Worm (Caenorhabditis elegans): ENCODE data around the gene sul-1.

The sul-1 gene

DNA sequence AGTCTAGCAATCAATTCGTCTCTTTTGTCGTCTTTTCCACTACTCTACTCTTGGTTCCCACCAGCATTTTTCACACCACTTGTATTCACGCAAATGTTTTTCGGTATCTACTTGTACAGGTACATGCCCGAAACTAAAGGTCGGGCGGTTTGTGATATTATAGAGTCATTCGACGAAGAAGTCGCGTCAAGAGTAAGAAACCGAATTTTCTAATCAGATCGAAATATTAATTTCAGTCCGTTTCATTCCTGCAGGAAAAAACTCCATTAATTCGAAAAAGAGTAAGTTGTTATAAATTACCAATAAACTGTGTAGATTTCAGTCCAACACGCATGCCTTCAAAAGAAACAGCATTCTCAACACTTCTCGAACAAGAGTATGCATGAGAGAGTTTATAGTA, 21.2 kb upstream of the sul-1 start:
- TF ChIP-seq mdl-1 (tag; optimal IDR thresholded peaks at IDR 0.05) = no peak

DNA sequence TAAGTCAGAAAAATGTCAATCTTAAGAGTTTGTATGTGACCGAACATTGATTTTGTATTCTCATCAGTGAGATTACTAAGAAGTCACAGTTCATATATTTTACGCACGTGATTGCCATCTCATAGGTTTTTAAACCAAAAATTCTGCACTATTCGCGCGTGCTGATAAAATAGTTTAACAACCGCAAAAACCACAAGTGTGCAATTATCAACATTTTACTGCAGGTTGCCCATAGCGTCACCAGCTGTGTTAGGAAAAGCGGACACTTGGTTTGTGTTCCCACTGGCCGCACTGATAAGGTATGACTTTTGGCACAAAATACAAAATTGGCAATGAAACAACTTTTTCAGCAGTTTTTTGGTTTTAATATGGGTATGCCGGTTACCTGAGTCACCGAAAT, 19.4 kb upstream of the sul-1 start:
- TF ChIP-seq sma-3 (GFP tag; optimal IDR thresholded peaks at IDR 0.05) = peak; percentile 18
- no peak for TF ChIP-seq mbf-1 (tag; optimal IDR thresholded peaks at IDR 0.05)
- no peak for TF ChIP-seq nhr-11 (tag; optimal IDR thresholded peaks at IDR 0.05)
- TF ChIP-seq ztf-11 (tag; optimal IDR thresholded peaks at IDR 0.05) = no peak
- TF ChIP-seq Y55F3AM.14 (GFP tag; optimal IDR thresholded peaks at IDR 0.05) = no peak
- no peak for TF ChIP-seq snpc-4 (tag; optimal IDR thresholded peaks at IDR 0.05)
- peak; percentile 50 for TF ChIP-seq gmeb-1 (tag; optimal IDR thresholded peaks at IDR 0.05)
- TF ChIP-seq R02D3.7 (tag; optimal IDR thresholded peaks at IDR 0.05) = no peak
- TF ChIP-seq ztf-4 (tag; optimal IDR thresholded peaks at IDR 0.05) = no peak
- TF ChIP-seq elt-3 (tag; optimal IDR thresholded peaks at IDR 0.05) = no peak
- TF ChIP-seq lin-13 (GFP tag; optimal IDR thresholded peaks at IDR 0.05) = no peak
- peak; percentile 36 for TF ChIP-seq F13H6.1 (tag; optimal IDR thresholded peaks at IDR 0.05)
- TF ChIP-seq crh-2 (tag; optimal IDR thresholded peaks at IDR 0.05) = peak; percentile 46
- TF ChIP-seq sma-9 (GFP tag; optimal IDR thresholded peaks at IDR 0.05) = peak; percentile 85
- no peak for TF ChIP-seq sma-9 (tag; optimal IDR thresholded peaks at IDR 0.05)
- peak; percentile 83 for TF ChIP-seq fos-1 (tag; optimal IDR thresholded peaks at IDR 0.05)

DNA sequence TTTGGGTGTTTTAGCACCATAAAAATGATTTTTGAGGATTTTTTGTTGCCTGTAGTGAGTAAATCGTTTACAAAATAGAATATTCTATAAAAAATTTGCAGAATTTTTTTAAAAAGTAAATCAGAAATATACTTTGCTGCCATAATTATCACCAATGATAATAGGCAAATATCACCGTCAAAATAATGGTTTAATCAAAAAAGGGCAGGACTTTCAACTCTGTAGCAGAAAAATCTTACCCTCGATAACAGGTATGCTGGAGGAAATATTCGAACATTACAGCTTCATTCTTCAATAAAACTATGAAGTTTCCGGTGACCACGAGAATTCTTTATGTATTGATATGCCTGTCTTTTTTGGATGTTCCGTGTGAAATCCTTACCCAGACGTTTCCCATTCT, 18.5 kb upstream of the sul-1 start, which contains the start of gene K09C4.4:
K09C4.4 (plus strand) TSS at position 301 of the 400 bp plus-strand sequence.
- TF ChIP-seq peb-1 (tag; optimal IDR thresholded peaks at IDR 0.05) (no peak), ztf-1 (GFP tag; conservative IDR thresholded peaks at IDR 0.05) (no peak), crh-2 (tag; optimal IDR thresholded peaks at IDR 0.05) (no peak), ceh-16 (tag; optimal IDR thresholded peaks at IDR 0.05) (no peak), mab-5 (tag; optimal IDR thresholded peaks at IDR 0.05) (no peak), nhr-23 (tag; optimal IDR thresholded peaks at IDR 0.05) (no peak), ZK546.5 (tag; optimal IDR thresholded peaks at IDR 0.05) (no peak), mbf-1 (tag; optimal IDR thresholded peaks at IDR 0.05) (no peak), blmp-1 (tag; optimal IDR thresholded peaks at IDR 0.05; ENCODE audit: insufficient read depth) (no peak), nhr-129 (tag; optimal IDR thresholded peaks at IDR 0.05) (no peak), sem-4 (tag; optimal IDR thresholded peaks at IDR 0.05) (no peak), nhr-10 (tag; optimal IDR thresholded peaks at IDR 0.05) (no peak), nhr-6 (tag; optimal IDR thresholded peaks at IDR 0.05) (no peak), nhr-12 (tag; optimal IDR thresholded peaks at IDR 0.05) (no peak), nhr-77 (tag; optimal IDR thresholded peaks at IDR 0.05) (no peak), fos-1 (tag; optimal IDR thresholded peaks at IDR 0.05) (no peak), ama-1 (optimal IDR thresholded peaks at IDR 0.05) (no peak), nhr-11 (tag; optimal IDR thresholded peaks at IDR 0.05) (no peak), sma-9 (GFP tag; optimal IDR thresholded peaks at IDR 0.05) (no peak), sma-9 (tag; optimal IDR thresholded peaks at IDR 0.05) (no peak)

DNA sequence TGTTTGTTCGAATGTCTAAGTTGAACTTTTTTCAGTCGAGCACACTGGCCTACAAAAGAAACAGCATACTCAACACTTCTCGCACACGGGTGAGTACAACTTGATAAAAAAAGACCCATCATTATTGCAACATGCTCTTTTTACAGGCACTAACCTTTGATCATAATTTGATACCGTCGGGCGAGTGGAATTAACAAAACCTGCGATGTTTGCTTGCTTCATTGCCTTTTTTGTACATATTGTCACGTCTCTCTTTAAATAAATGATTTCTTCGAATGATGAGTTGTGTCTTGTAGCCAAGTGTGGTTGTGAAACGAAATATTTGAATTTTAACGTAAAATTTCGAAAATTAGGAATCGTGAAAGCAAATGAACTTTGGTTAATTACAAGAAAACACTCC, 14.7 kb upstream of the sul-1 start:
- TF ChIP-seq gmeb-1 (tag; optimal IDR thresholded peaks at IDR 0.05) (peak; percentile 17), mab-5 (tag; optimal IDR thresholded peaks at IDR 0.05) (no peak), unc-62 (GFP tag; optimal IDR thresholded peaks at IDR 0.05) (no peak), sma-9 (GFP tag; optimal IDR thresholded peaks at IDR 0.05) (peak; percentile 81), sma-9 (tag; optimal IDR thresholded peaks at IDR 0.05) (no peak), crh-2 (tag; optimal IDR thresholded peaks at IDR 0.05) (peak; percentile 44), F13H6.1 (tag; optimal IDR thresholded peaks at IDR 0.05) (peak; percentile 5), fos-1 (tag; optimal IDR thresholded peaks at IDR 0.05) (peak; percentile 80), ceh-16 (tag; optimal IDR thresholded peaks at IDR 0.05) (no peak), Y55F3AM.14 (GFP tag; optimal IDR thresholded peaks at IDR 0.05) (no peak)

ce11 chrX:3284967-3285366, 14.3 kb upstream of the sul-1 start:
- TF ChIP-seq zag-1 (tag; optimal IDR thresholded peaks at IDR 0.05) (no peak), sma-3 (GFP tag; optimal IDR thresholded peaks at IDR 0.05) (no peak), nhr-21 (tag; optimal IDR thresholded peaks at IDR 0.05) (no peak), mbf-1 (tag; optimal IDR thresholded peaks at IDR 0.05) (no peak), ceh-82 (tag; optimal IDR thresholded peaks at IDR 0.05) (no peak), nhr-11 (tag; optimal IDR thresholded peaks at IDR 0.05) (no peak), elt-3 (tag; optimal IDR thresholded peaks at IDR 0.05) (no peak), ZK546.5 (tag; optimal IDR thresholded peaks at IDR 0.05) (no peak), nhr-237 (tag; optimal IDR thresholded peaks at IDR 0.05) (no peak), fos-1 (tag; optimal IDR thresholded peaks at IDR 0.05) (no peak), unc-39 (tag; optimal IDR thresholded peaks at IDR 0.05) (no peak), blmp-1 (tag; optimal IDR thresholded peaks at IDR 0.05; ENCODE audit: insufficient read depth) (no peak)
